Fruit fly (Drosophila melanogaster): Measurements from ENCODE around the gene CG2991.

DNA sequence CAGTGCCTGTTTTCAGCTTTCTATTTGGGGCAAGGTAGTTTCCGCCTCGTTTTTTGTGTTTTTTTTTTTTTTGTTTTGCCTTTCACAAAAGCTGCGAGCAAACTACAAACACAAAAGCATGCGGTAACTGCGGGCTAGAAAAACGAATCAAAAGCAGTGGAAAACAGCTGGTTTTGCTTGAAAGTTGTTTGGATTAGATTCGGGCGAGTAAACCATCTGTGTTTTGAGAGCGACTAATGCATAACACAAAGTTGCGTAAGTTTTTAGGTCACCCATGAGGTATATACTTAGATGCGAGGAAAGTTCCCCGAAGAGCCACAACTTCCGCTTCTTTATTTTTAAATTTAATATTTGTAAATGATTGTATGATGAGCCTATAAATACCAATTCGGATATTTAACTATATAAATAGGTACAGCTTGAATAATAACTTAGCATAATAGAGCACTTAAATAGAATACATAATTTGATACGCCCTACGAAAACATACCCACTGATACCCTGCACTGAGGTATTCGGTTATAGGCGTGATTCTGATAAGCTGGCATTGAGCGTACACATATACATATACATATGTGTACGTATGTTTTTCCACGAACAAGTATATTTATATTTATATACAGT, 15.5 kb downstream of the CG2991 start:
- TF ChIP-seq CG12219 (GFP tag; optimal IDR thresholded peaks at IDR 0.05) (peak; percentile 15), inv (GFP tag; IDR thresholded peaks at IDR 0.05; ENCODE audit: partially characterized antibody) (no peak)

Measured in whole organism, embryonic.